Worm (Caenorhabditis elegans) whole organism, L1 larva: ENCODE measurements around the gene unc-119.

ENCODE experiments used
- C04F5.9 ChIP-seq: sonication (generic microtip); optimal IDR thresholded peaks from 2 replicates; lab custom pipeline; 2016; ENCODE audit warnings: missing genetic modification characterization, missing compliant biosample characterization
- C16A3.4 ChIP-seq: fragments of 150-350 bp; optimal IDR thresholded peaks from 2 replicates; lab custom pipeline; 2014; ENCODE audit warnings: missing biosample characterization, missing genetic modification characterization
- Y116A8C.19 ChIP-seq: sonication (generic microtip); optimal IDR thresholded peaks from 2 replicates; lab custom pipeline; 2016; ENCODE audit warnings: missing compliant biosample characterization, missing genetic modification characterization, borderline replicate concordance
- aha-1 ChIP-seq: fragments of 150-350 bp; optimal IDR thresholded peaks from 2 replicates; lab custom pipeline; 2014; ENCODE audit warnings: missing biosample characterization, missing genetic modification characterization
- alr-1 ChIP-seq: fragments of 200-800 bp; sonication (Bioruptor generic); optimal IDR thresholded peaks from 2 replicates; lab custom pipeline; 2018; ENCODE audit warnings: borderline replicate concordance, mild to moderate bottlenecking, missing genetic modification characterization, missing compliant biosample characterization
- blmp-1 ChIP-seq: fragments of 150-350 bp; optimal IDR thresholded peaks from 2 replicates; lab custom pipeline; 2014; ENCODE audit warnings: missing biosample characterization, missing genetic modification characterization
- ceh-63 ChIP-seq: fragments of 200-800 bp; sonication (Bioruptor generic); optimal IDR thresholded peaks from 2 replicates; lab custom pipeline; 2018; ENCODE audit warnings: mild to moderate bottlenecking, missing genetic modification characterization, missing compliant biosample characterization
- ceh-8 ChIP-seq: fragments of 200-800 bp; sonication (Bioruptor generic); optimal IDR thresholded peaks from 2 replicates; lab custom pipeline; 2018; ENCODE audit warnings: mild to moderate bottlenecking, missing genetic modification characterization, moderate library complexity, missing compliant biosample characterization
- ceh-82 ChIP-seq, 3 experiments: fragments of 150-350 bp in 1 of 3; sonication (generic microtip) in 2 of 3; optimal IDR thresholded peaks; 2 replicates each; lab custom pipeline; 2014 to 2017; ENCODE audit warnings: missing biosample characterization in 3 of 3, missing genetic modification characterization in 3 of 3
- ceh-88 ChIP-seq: fragments of 200-800 bp; sonication (Bioruptor generic); IDR thresholded peaks from 2 replicates; pipeline ENCODE4 v1.3.6; 2022; ENCODE audit warnings: missing genetic modification characterization, missing compliant biosample characterization
- ceh-90 ChIP-seq: sonication (generic microtip); optimal IDR thresholded peaks from 2 replicates; lab custom pipeline; 2016; ENCODE audit warnings: missing genetic modification characterization, missing compliant biosample characterization
- dpl-1 ChIP-seq, 3 experiments: fragments of 150-350 bp in 2 of 3; sonication (generic microtip) in 1 of 3; optimal IDR thresholded peaks; 2 replicates each; lab custom pipeline; 2014 to 2017; ENCODE audit warnings: missing biosample characterization in 3 of 3, missing genetic modification characterization in 3 of 3, missing genetic modification reagents in 3 of 3
- dsc-1 ChIP-seq: sonication (generic microtip); optimal IDR thresholded peaks from 2 replicates; lab custom pipeline; 2016; ENCODE audit warnings: mild to moderate bottlenecking, missing genetic modification characterization, missing compliant biosample characterization
- efl-1 ChIP-seq, 4 experiments: fragments of 150-350 bp; optimal IDR thresholded peaks in 3 of 4; peaks in 1 of 4; 1 replicate in 1 of 4; 2 replicates in 3 of 4; lab custom pipeline; 2014; ENCODE audit warnings: missing biosample characterization in 2 of 4, missing genetic modification characterization in 2 of 4, missing genetic modification reagents in 2 of 4
- efl-3 ChIP-seq: fragments of 200-800 bp; sonication (Bioruptor generic); optimal IDR thresholded peaks from 2 replicates; lab custom pipeline; 2018; ENCODE audit warnings: mild to moderate bottlenecking, missing genetic modification characterization, missing compliant biosample characterization
- fkh-10 ChIP-seq: sonication (generic microtip); optimal IDR thresholded peaks from 2 replicates; lab custom pipeline; 2017; ENCODE audit warnings: missing biosample characterization, missing genetic modification reagents, missing genetic modification characterization
- fkh-4 ChIP-seq: sonication (generic microtip); optimal IDR thresholded peaks from 2 replicates; lab custom pipeline; 2016; ENCODE audit warnings: missing compliant biosample characterization, missing genetic modification characterization, borderline replicate concordance
- fos-1 ChIP-seq: fragments of 150-350 bp; optimal IDR thresholded peaks from 2 replicates; lab custom pipeline; 2014; ENCODE audit warnings: missing biosample characterization, missing genetic modification characterization
- grh-1 ChIP-seq: fragments of 200-800 bp; sonication (Bioruptor generic); IDR thresholded peaks from 2 replicates; pipeline ENCODE4 v1.3.6; 2022; ENCODE audit warnings: missing genetic modification reagents, missing genetic modification characterization, missing compliant biosample characterization
- irx-1 ChIP-seq: sonication (generic microtip); optimal IDR thresholded peaks from 2 replicates; lab custom pipeline; 2016; ENCODE audit warnings: missing genetic modification characterization, missing compliant biosample characterization
- jun-1 ChIP-seq: fragments of 150-350 bp; optimal IDR thresholded peaks from 2 replicates; lab custom pipeline; 2014; ENCODE audit warnings: missing biosample characterization, missing genetic modification reagents, missing genetic modification characterization
- lin-13 ChIP-seq: fragments of 150-350 bp; optimal IDR thresholded peaks from 2 replicates; lab custom pipeline; 2014; ENCODE audit warnings: missing biosample characterization, missing genetic modification reagents, missing genetic modification characterization
- lin-14 ChIP-seq: fragments of 200-800 bp; sonication (Bioruptor generic); optimal IDR thresholded peaks from 2 replicates; lab custom pipeline; 2018; ENCODE audit warnings: mild to moderate bottlenecking, missing genetic modification characterization, moderate library complexity, missing compliant biosample characterization
- lin-35 ChIP-seq, 2 experiments: fragments of 150-350 bp; optimal IDR thresholded peaks; 2 replicates each; lab custom pipeline; 2014; ENCODE audit warnings: missing biosample characterization in 2 of 2, missing genetic modification characterization in 2 of 2, missing genetic modification reagents in 2 of 2
- lin-39 ChIP-seq: fragments of 150-350 bp; optimal IDR thresholded peaks from 2 replicates; lab custom pipeline; 2014; ENCODE audit warnings: missing biosample characterization, missing genetic modification reagents, missing genetic modification characterization
- lir-3 ChIP-seq: sonication (generic microtip); optimal IDR thresholded peaks from 2 replicates; lab custom pipeline; 2016; ENCODE audit warnings: mild to moderate bottlenecking, missing genetic modification characterization, moderate library complexity, missing compliant biosample characterization; ENCODE audit not compliant: poor library complexity
- lsy-2 ChIP-seq, 2 experiments: fragments of 150-350 bp; optimal IDR thresholded peaks; 2 replicates each; lab custom pipeline; 2014; ENCODE audit warnings: missing biosample characterization in 2 of 2, missing genetic modification characterization in 2 of 2
- mab-9 ChIP-seq: fragments of 200-800 bp; sonication (Bioruptor generic); IDR thresholded peaks from 2 replicates; pipeline ENCODE4 v1.3.6; 2022; ENCODE audit warnings: missing genetic modification reagents, missing genetic modification characterization, missing compliant biosample characterization
- mep-1 ChIP-seq: fragments of 150-350 bp; optimal IDR thresholded peaks from 2 replicates; lab custom pipeline; 2014; ENCODE audit warnings: missing biosample characterization, missing genetic modification characterization
- nhr-12 ChIP-seq: sonication (generic microtip); optimal IDR thresholded peaks from 2 replicates; lab custom pipeline; 2017; ENCODE audit warnings: missing biosample characterization, missing genetic modification characterization
- nhr-20 ChIP-seq: sonication (generic microtip); optimal IDR thresholded peaks from 2 replicates; lab custom pipeline; 2016; ENCODE audit warnings: mild to moderate bottlenecking, missing genetic modification characterization, missing compliant biosample characterization
- nhr-28 ChIP-seq: fragments of 150-350 bp; optimal IDR thresholded peaks from 2 replicates; lab custom pipeline; 2014; ENCODE audit warnings: missing biosample characterization, missing genetic modification characterization
- nhr-71 ChIP-seq: sonication (generic microtip); optimal IDR thresholded peaks from 2 replicates; lab custom pipeline; 2016; ENCODE audit warnings: mild to moderate bottlenecking, missing genetic modification characterization, moderate library complexity, missing compliant biosample characterization
- nhr-84 ChIP-seq: sonication (generic microtip); optimal IDR thresholded peaks from 2 replicates; lab custom pipeline; 2017; ENCODE audit warnings: missing biosample characterization, missing genetic modification characterization
- pag-3 ChIP-seq: sonication (generic microtip); optimal IDR thresholded peaks from 2 replicates; lab custom pipeline; 2017; ENCODE audit warnings: missing genetic modification characterization, mild to moderate bottlenecking, missing compliant biosample characterization, antibody characterized with exemption, borderline replicate concordance; ENCODE audit not compliant: insufficient read depth
- pqm-1 ChIP-seq: sonication (generic microtip); optimal IDR thresholded peaks from 3 replicates; lab custom pipeline; 2017; ENCODE audit warnings: missing biosample characterization, missing genetic modification characterization
- snpc-4 ChIP-seq: fragments of 150-350 bp; optimal IDR thresholded peaks from 2 replicates; lab custom pipeline; 2014; ENCODE audit warnings: missing biosample characterization, missing genetic modification characterization
- snu-23 ChIP-seq: sonication (generic microtip); optimal IDR thresholded peaks from 2 replicates; lab custom pipeline; 2016; ENCODE audit warnings: missing genetic modification characterization, missing compliant biosample characterization
- sox-4 ChIP-seq: sonication (generic microtip); optimal IDR thresholded peaks from 2 replicates; lab custom pipeline; 2016; ENCODE audit warnings: missing genetic modification characterization, missing compliant biosample characterization
- sptf-1 ChIP-seq: fragments of 150-350 bp; optimal IDR thresholded peaks from 2 replicates; lab custom pipeline; 2014; ENCODE audit warnings: missing biosample characterization, missing genetic modification characterization
- sup-37 ChIP-seq: fragments of 200-800 bp; sonication (Bioruptor generic); optimal IDR thresholded peaks from 2 replicates; lab custom pipeline; 2018; ENCODE audit warnings: mild to moderate bottlenecking, missing genetic modification characterization, missing compliant biosample characterization
- tbx-2 ChIP-seq: sonication (generic microtip); optimal IDR thresholded peaks from 2 replicates; lab custom pipeline; 2016; ENCODE audit warnings: missing genetic modification characterization, missing compliant biosample characterization
- tlp-1 ChIP-seq: fragments of 150-350 bp; optimal IDR thresholded peaks from 2 replicates; lab custom pipeline; 2014; ENCODE audit warnings: missing biosample characterization, missing genetic modification characterization
- unc-130 ChIP-seq: fragments of 150-350 bp; optimal IDR thresholded peaks from 2 replicates; lab custom pipeline; 2017; ENCODE audit warnings: missing biosample characterization, missing genetic modification characterization, inconsistent platforms
- unc-30 ChIP-seq: sonication (generic microtip); optimal IDR thresholded peaks from 2 replicates; lab custom pipeline; 2017; ENCODE audit warnings: missing biosample characterization, missing genetic modification characterization
- unc-86 ChIP-seq: sonication (generic microtip); optimal IDR thresholded peaks from 2 replicates; lab custom pipeline; 2016; ENCODE audit warnings: missing genetic modification characterization, missing compliant biosample characterization
- xbp-1 ChIP-seq: sonication (generic microtip); optimal IDR thresholded peaks from 2 replicates; lab custom pipeline; 2016; ENCODE audit warnings: missing genetic modification characterization, missing compliant biosample characterization
- zip-4 ChIP-seq: fragments of 200-800 bp; sonication (Bioruptor generic); optimal IDR thresholded peaks from 2 replicates; lab custom pipeline; 2018; ENCODE audit warnings: mild to moderate bottlenecking, missing genetic modification characterization, moderate library complexity, missing compliant biosample characterization
- ztf-11 ChIP-seq, 2 experiments: sonication (generic microtip); optimal IDR thresholded peaks; 2 replicates each; lab custom pipeline; 2016 to 2017; ENCODE audit warnings: missing genetic modification characterization in 2 of 2, missing biosample characterization in 1 of 2, missing compliant biosample characterization in 1 of 2

The unc-119 gene

DNA sequence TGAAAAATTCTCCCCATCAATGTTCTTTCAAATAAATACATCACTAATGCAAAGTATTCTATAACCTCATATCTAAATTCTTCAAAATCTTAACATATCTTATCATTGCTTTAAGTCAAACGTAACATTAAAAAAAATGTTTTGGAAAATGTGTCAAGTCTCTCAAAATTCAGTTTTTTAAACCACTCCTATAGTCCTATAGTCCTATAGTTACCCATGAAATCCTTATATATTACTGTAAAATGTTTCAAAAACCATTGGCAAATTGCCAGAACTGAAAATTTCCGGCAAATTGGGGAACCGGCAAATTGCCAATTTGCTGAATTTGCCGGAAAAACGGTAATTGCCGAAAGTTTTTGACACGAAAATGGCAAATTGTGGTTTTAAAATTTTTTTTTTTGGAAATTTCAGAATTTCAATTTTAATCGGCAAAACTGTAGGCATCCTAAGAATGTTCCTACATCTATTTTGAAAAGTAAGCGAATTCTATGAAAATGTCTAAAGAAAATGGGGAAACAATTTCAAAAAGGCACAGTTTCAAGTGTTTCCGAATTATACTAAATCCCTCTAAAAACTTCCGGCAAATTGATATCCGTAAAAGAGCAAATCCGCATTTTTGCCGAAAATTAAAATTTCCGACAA lies 2.0 kb downstream of the unc-119 start:
- no peak for TF ChIP-seq unc-130 (tag; lab: Kevin White, UChicago)
- no peak for TF ChIP-seq mab-9 (GFP tag; lab: Robert Waterston, UW)
- no peak for TF ChIP-seq tbx-2
- no peak for TF ChIP-seq tlp-1
- no peak for TF ChIP-seq efl-1 (optimal IDR thresholded peaks at IDR 0.05; lab: Kevin White, UChicago)
- peak; percentile 10 to 94 for TF ChIP-seq efl-1 (GFP tag; optimal IDR thresholded peaks at IDR 0.05 in 1 of 2; lab: Kevin White, UChicago)
- no peak for TF ChIP-seq nhr-28 (tag; lab: Kevin White, UChicago)
- TF ChIP-seq sox-4 (tag; lab: Kevin White, UChicago) = no peak
- no peak for TF ChIP-seq lin-13 (GFP tag; lab: Kevin White, UChicago)
- no peak for TF ChIP-seq irx-1
- TF ChIP-seq lin-14 (GFP tag; lab: Kevin White, UChicago) = no peak
- no peak for TF ChIP-seq alr-1 (tag; lab: Kevin White, UChicago)
- peak in 2 of 3 experiments; percentile 1 to 54 for TF ChIP-seq dpl-1 (GFP tag; optimal IDR thresholded peaks at IDR 0.05; lab: Kevin White, UChicago)
- no peak for TF ChIP-seq ztf-11 (tag; optimal IDR thresholded peaks at IDR 0.05; lab: Kevin White, UChicago)
- TF ChIP-seq lsy-2 (tag; optimal IDR thresholded peaks at IDR 0.05; lab: Kevin White, UChicago) = peak in 1 of 2 experiments; percentile 39
- TF ChIP-seq xbp-1 (tag; lab: Kevin White, UChicago) = no peak
- no peak for TF ChIP-seq C04F5.9 (tag; lab: Kevin White, UChicago)
- TF ChIP-seq nhr-12 = no peak

DNA sequence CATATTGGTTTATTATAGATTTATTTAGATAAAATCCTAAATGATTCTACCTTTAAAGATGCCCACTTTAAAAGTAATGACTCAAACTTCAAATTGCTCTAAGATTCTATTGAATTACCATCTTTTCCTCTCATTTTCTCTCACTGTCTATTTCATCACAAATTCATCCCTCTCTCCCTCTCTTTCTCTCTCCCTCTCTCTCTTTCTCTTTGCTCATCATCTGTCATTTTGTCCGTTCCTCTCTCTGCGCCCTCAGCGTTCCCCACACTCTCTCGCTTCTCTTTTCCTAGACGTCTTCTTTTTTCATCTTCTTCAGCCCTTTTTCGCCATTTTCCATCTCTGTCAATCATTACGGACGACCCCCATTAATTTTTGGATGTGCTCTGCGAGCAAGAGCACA lies 2.7 kb downstream of the unc-119 start:
- TF ChIP-seq lin-14 (GFP tag; lab: Kevin White, UChicago) = peak; percentile 87
- peak; percentile 57 to 73 for TF ChIP-seq efl-1 (optimal IDR thresholded peaks at IDR 0.05; lab: Kevin White, UChicago)
- peak; percentile 88 to 97 for TF ChIP-seq efl-1 (GFP tag; optimal IDR thresholded peaks at IDR 0.05 in 1 of 2; lab: Kevin White, UChicago)
- TF ChIP-seq snpc-4 (tag; lab: Kevin White, UChicago) = no peak
- no peak for TF ChIP-seq C04F5.9 (tag; lab: Kevin White, UChicago)
- peak; percentile 12 for TF ChIP-seq aha-1 (tag; lab: Kevin White, UChicago)
- no peak for TF ChIP-seq pag-3 (tag; lab: Kevin White, UChicago)
- TF ChIP-seq efl-3 (GFP tag; lab: Kevin White, UChicago) = no peak
- peak; percentile 51 for TF ChIP-seq unc-86
- TF ChIP-seq pqm-1 = no peak
- no peak for TF ChIP-seq ceh-88 (GFP tag; lab: Robert Waterston, UW)
- no peak for TF ChIP-seq unc-130 (tag; lab: Kevin White, UChicago)
- TF ChIP-seq unc-30 = no peak
- no peak for TF ChIP-seq Y116A8C.19 (tag; lab: Kevin White, UChicago)
- TF ChIP-seq nhr-20 (tag; lab: Kevin White, UChicago) = peak; percentile 6
- TF ChIP-seq sptf-1 (tag; lab: Kevin White, UChicago) = no peak
- no peak for TF ChIP-seq irx-1
- peak; percentile 89 to 95 (median 94) for TF ChIP-seq ceh-82 (tag; optimal IDR thresholded peaks at IDR 0.05; lab: Kevin White, UChicago)
- peak; percentile 41 for TF ChIP-seq snu-23 (GFP tag; lab: Kevin White, UChicago)
- TF ChIP-seq fkh-10 (GFP tag; lab: Kevin White, UChicago) = no peak
- TF ChIP-seq xbp-1 (tag; lab: Kevin White, UChicago) = peak; percentile 22
- TF ChIP-seq ceh-90 (tag; lab: Kevin White, UChicago) = no peak
- TF ChIP-seq C16A3.4 = no peak
- TF ChIP-seq jun-1 (tag; lab: Kevin White, UChicago) = no peak
- no peak for TF ChIP-seq nhr-84 (tag; lab: Kevin White, UChicago)
- peak; percentile 47 for TF ChIP-seq dsc-1
- TF ChIP-seq ceh-63 (GFP tag; lab: Kevin White, UChicago) = no peak
- TF ChIP-seq fos-1 = no peak
- no peak for TF ChIP-seq grh-1 (GFP tag; lab: Robert Waterston, UW)
- TF ChIP-seq nhr-71 (tag; lab: Kevin White, UChicago) = peak; percentile 63
- no peak for TF ChIP-seq sup-37 (GFP tag; lab: Kevin White, UChicago)
- TF ChIP-seq lir-3 = no peak
- no peak for TF ChIP-seq zip-4 (GFP tag; lab: Kevin White, UChicago)
- TF ChIP-seq blmp-1 = no peak
- peak; percentile 52 for TF ChIP-seq ceh-8
- no peak for TF ChIP-seq mep-1
- no peak for TF ChIP-seq lin-39 (tag; lab: Kevin White, UChicago)
- no peak for TF ChIP-seq fkh-4 (tag; lab: Kevin White, UChicago)
- TF ChIP-seq mab-9 (GFP tag; lab: Robert Waterston, UW) = no peak
- peak; percentile 73 to 79 for TF ChIP-seq lin-35 (GFP tag; optimal IDR thresholded peaks at IDR 0.05; lab: Kevin White, UChicago)
